Fruit fly (Drosophila melanogaster) whole organism, adult: ENCODE data around the gene tfc.
"Not testable (repeated sequence)": the region's sequence is repeated elsewhere in the genome, so short reads cannot be mapped to it uniquely, and the experiment has no call there.

ENCODE experiments used
- CG11617 ChIP-seq: fragments of 200-800 bp; sonication (Bioruptor generic); optimal IDR thresholded peaks from 2 replicates; lab custom pipeline; 2017; ENCODE audit warnings: mild to moderate bottlenecking, missing biosample characterization, missing genetic modification reagents, missing genetic modification characterization
- CG12768 ChIP-seq: fragments of 200-800 bp; sonication (Bioruptor generic); optimal IDR thresholded peaks from 2 replicates; lab custom pipeline; 2017; ENCODE audit warnings: missing biosample characterization, missing genetic modification characterization, mild to moderate bottlenecking, moderate library complexity, missing genetic modification reagents
- CG33017 ChIP-seq: fragments of 200-800 bp; sonication (Bioruptor generic); optimal IDR thresholded peaks from 2 replicates; lab custom pipeline; 2018; ENCODE audit warnings: missing biosample characterization, mild to moderate bottlenecking, missing genetic modification characterization, moderate library complexity
- CG5204 ChIP-seq: fragments of 200-800 bp; sonication (Bioruptor generic); optimal IDR thresholded peaks from 2 replicates; lab custom pipeline; 2016; ENCODE audit warnings: missing biosample characterization, missing genetic modification characterization
- CG7045 ChIP-seq: fragments of 200-800 bp; sonication (Bioruptor generic); optimal IDR thresholded peaks from 2 replicates; lab custom pipeline; 2017; ENCODE audit warnings: missing biosample characterization, mild to moderate bottlenecking, missing genetic modification characterization
- CG7101 ChIP-seq: fragments of 200-800 bp; sonication (Bioruptor generic); optimal IDR thresholded peaks from 2 replicates; lab custom pipeline; 2018; ENCODE audit warnings: missing biosample characterization, mild to moderate bottlenecking, missing genetic modification characterization, moderate library complexity
- Clk ChIP-seq: fragments of 200-800 bp; sonication (Bioruptor generic); optimal IDR thresholded peaks from 2 replicates; lab custom pipeline; 2017; ENCODE audit warnings: missing biosample characterization, missing genetic modification characterization
- Crg-1 ChIP-seq: fragments of 200-800 bp; sonication (Bioruptor generic); optimal IDR thresholded peaks from 2 replicates; lab custom pipeline; 2016; ENCODE audit warnings: missing biosample characterization, missing genetic modification characterization
- Hr96 ChIP-seq: fragments of 200-800 bp; sonication (Bioruptor generic); optimal IDR thresholded peaks from 2 replicates; lab custom pipeline; 2016; ENCODE audit warnings: missing biosample characterization, missing genetic modification characterization
- bab1 ChIP-seq: fragments of 200-800 bp; sonication (Bioruptor generic); optimal IDR thresholded peaks from 3 replicates; lab custom pipeline; 2019; ENCODE audit warnings: missing biosample characterization, mild to moderate bottlenecking, missing genetic modification characterization, moderate library complexity
- kay ChIP-seq: fragments of 200-800 bp; sonication (Bioruptor generic); peaks from one replicate; lab custom pipeline; 2016; ENCODE audit warnings: missing biosample characterization, missing genetic modification characterization, borderline replicate concordance

- not testable (repeated sequence) for TF ChIP-seq Hr96 (GFP tag; lab: Kevin White, UChicago); Crg-1 (GFP tag; lab: Kevin White, UChicago); CG12768; CG7101 (tag; lab: Kevin White, UChicago); CG7045 (GFP tag; lab: Kevin White, UChicago); CG33017 (tag; lab: Kevin White, UChicago); Clk; kay (GFP tag; lab: Kevin White, UChicago); CG5204 (GFP tag; lab: Kevin White, UChicago); CG11617; bab1
Observed at dm6 chr3L:1245810-1246209, 10.4 kb upstream of the tfc start, which contains the start of gene Klp61F.
